Worm (Caenorhabditis elegans) whole organism, L3 larva: Measurements from ENCODE around the gene C26E6.1.

ENCODE experiments used
- R02D3.7 ChIP-seq: fragments of 150-350 bp; optimal IDR thresholded peaks from 2 replicates; lab custom pipeline; 2014; ENCODE audit warnings: missing biosample characterization, missing genetic modification characterization
- ZK546.5 ChIP-seq: sonication (generic microtip); optimal IDR thresholded peaks from 2 replicates; lab custom pipeline; 2017; ENCODE audit warnings: missing biosample characterization, missing genetic modification characterization
- aly-2 ChIP-seq: fragments of 150-350 bp; optimal IDR thresholded peaks from 2 replicates; lab custom pipeline; 2014; ENCODE audit warnings: missing biosample characterization, missing genetic modification characterization
- ama-1 ChIP-seq: fragments of 150-350 bp; optimal IDR thresholded peaks from 2 replicates; lab custom pipeline; 2018
- ceh-16 ChIP-seq: sonication (generic microtip); optimal IDR thresholded peaks from 2 replicates; lab custom pipeline; 2017; ENCODE audit warnings: missing biosample characterization, missing genetic modification characterization
- ceh-28 ChIP-seq: fragments of 150-350 bp; optimal IDR thresholded peaks from 2 replicates; lab custom pipeline; 2014; ENCODE audit warnings: missing biosample characterization, missing genetic modification reagents, missing genetic modification characterization
- ceh-82 ChIP-seq: fragments of 150-350 bp; optimal IDR thresholded peaks from 2 replicates; lab custom pipeline; 2014; ENCODE audit warnings: missing biosample characterization, missing genetic modification characterization
- ceh-9 ChIP-seq: sonication (generic microtip); optimal IDR thresholded peaks from 2 replicates; lab custom pipeline; 2018; ENCODE audit warnings: missing biosample characterization, missing genetic modification characterization
- elt-2 ChIP-seq: sonication (generic microtip); optimal IDR thresholded peaks from 2 replicates; lab custom pipeline; 2016; ENCODE audit warnings: missing genetic modification reagents, mild to moderate bottlenecking, missing genetic modification characterization, missing compliant biosample characterization
- elt-3 ChIP-seq, 3 experiments: fragments of 150-350 bp in 1 of 3; sonication (generic microtip) in 2 of 3; optimal IDR thresholded peaks; 2 replicates in 2 of 3; 4 replicates in 1 of 3; lab custom pipeline; 2014 to 2017; ENCODE audit warnings: missing biosample characterization in 3 of 3, missing genetic modification characterization in 3 of 3
- eor-1 ChIP-seq, 2 experiments: fragments of 150-350 bp; optimal IDR thresholded peaks; 2 replicates each; lab custom pipeline; 2014 to 2018; ENCODE audit warnings: missing biosample characterization in 2 of 2, missing genetic modification characterization in 2 of 2
- fkh-10 ChIP-seq: sonication (generic microtip); optimal IDR thresholded peaks from 2 replicates; lab custom pipeline; 2017; ENCODE audit warnings: missing biosample characterization, missing genetic modification reagents, missing genetic modification characterization
- fos-1 ChIP-seq: fragments of 150-350 bp; optimal IDR thresholded peaks from 2 replicates; lab custom pipeline; 2014; ENCODE audit warnings: missing biosample characterization, missing genetic modification characterization
- jun-1 ChIP-seq: fragments of 150-350 bp; optimal IDR thresholded peaks from 2 replicates; lab custom pipeline; 2014; ENCODE audit warnings: missing biosample characterization, missing genetic modification reagents, missing genetic modification characterization
- lin-15B ChIP-seq: fragments of 150-350 bp; optimal IDR thresholded peaks from 2 replicates; lab custom pipeline; 2014; ENCODE audit warnings: missing biosample characterization, missing genetic modification characterization
- lin-39 ChIP-seq: fragments of 150-350 bp; optimal IDR thresholded peaks from 2 replicates; lab custom pipeline; 2018; ENCODE audit warnings: missing biosample characterization, missing genetic modification reagents, missing genetic modification characterization
- lsy-12 ChIP-seq: sonication (generic microtip); optimal IDR thresholded peaks from 2 replicates; lab custom pipeline; 2016; ENCODE audit warnings: mild to moderate bottlenecking, missing genetic modification characterization, missing compliant biosample characterization
- mdl-1 ChIP-seq: fragments of 150-350 bp; optimal IDR thresholded peaks from 2 replicates; lab custom pipeline; 2014; ENCODE audit warnings: missing biosample characterization, missing genetic modification characterization
- mml-1 ChIP-seq: fragments of 150-350 bp; sonication (generic microtip); optimal IDR thresholded peaks from 3 replicates; lab custom pipeline; 2014; ENCODE audit warnings: missing biosample characterization, missing genetic modification characterization
- nfya-1 ChIP-seq: sonication (generic microtip); optimal IDR thresholded peaks from 2 replicates; lab custom pipeline; 2017; ENCODE audit warnings: missing genetic modification characterization, mild to moderate bottlenecking, missing compliant biosample characterization, antibody characterized with exemption, moderate library complexity; ENCODE audit not compliant: insufficient read depth
- nhr-11 ChIP-seq: fragments of 150-350 bp; optimal IDR thresholded peaks from 2 replicates; lab custom pipeline; 2014; ENCODE audit warnings: missing biosample characterization, missing genetic modification characterization
- nhr-12 ChIP-seq: fragments of 150-350 bp; optimal IDR thresholded peaks from 2 replicates; lab custom pipeline; 2014; ENCODE audit warnings: missing biosample characterization, missing genetic modification characterization
- nhr-23 ChIP-seq: fragments of 150-350 bp; optimal IDR thresholded peaks from 2 replicates; lab custom pipeline; 2014; ENCODE audit warnings: missing biosample characterization, missing genetic modification reagents, missing genetic modification characterization
- nhr-237 ChIP-seq: fragments of 150-350 bp; optimal IDR thresholded peaks from 2 replicates; lab custom pipeline; 2014; ENCODE audit warnings: missing biosample characterization, missing genetic modification characterization
- nhr-25 ChIP-seq: sonication (generic microtip); optimal IDR thresholded peaks from 2 replicates; lab custom pipeline; 2017; ENCODE audit warnings: missing biosample characterization, missing genetic modification characterization
- nhr-43 ChIP-seq: sonication (generic microtip); optimal IDR thresholded peaks from 2 replicates; lab custom pipeline; 2016; ENCODE audit warnings: mild to moderate bottlenecking, missing genetic modification characterization, missing compliant biosample characterization; ENCODE audit not compliant: poor library complexity, severe bottlenecking
- nhr-67 ChIP-seq: fragments of 150-350 bp; optimal IDR thresholded peaks from 2 replicates; lab custom pipeline; 2014; ENCODE audit warnings: missing biosample characterization, missing genetic modification characterization
- nhr-76 ChIP-seq: fragments of 150-350 bp; sonication (generic microtip); optimal IDR thresholded peaks from 5 replicates; lab custom pipeline; 2014; ENCODE audit warnings: missing biosample characterization, missing genetic modification characterization
- nhr-77 ChIP-seq: fragments of 150-350 bp; optimal IDR thresholded peaks from 2 replicates; lab custom pipeline; 2014; ENCODE audit warnings: missing biosample characterization, missing genetic modification characterization
- pha-4 ChIP-seq: fragments of 150-350 bp; optimal IDR thresholded peaks from 2 replicates; lab custom pipeline; 2014; ENCODE audit warnings: missing biosample characterization, missing genetic modification reagents, missing genetic modification characterization
- pqm-1 ChIP-seq: fragments of 150-350 bp; optimal IDR thresholded peaks from 2 replicates; lab custom pipeline; 2017; ENCODE audit warnings: missing biosample characterization, missing genetic modification characterization, inconsistent platforms
- sea-2 ChIP-seq: fragments of 150-350 bp; sonication (generic microtip); optimal IDR thresholded peaks from 4 replicates; lab custom pipeline; 2014; ENCODE audit warnings: missing biosample characterization, missing genetic modification reagents, missing genetic modification characterization
- skn-1 ChIP-seq: fragments of 150-350 bp; optimal IDR thresholded peaks from 2 replicates; lab custom pipeline; 2014; ENCODE audit warnings: missing biosample characterization, missing genetic modification characterization
- snpc-4 ChIP-seq: fragments of 150-350 bp; optimal IDR thresholded peaks from 2 replicates; lab custom pipeline; 2014; ENCODE audit warnings: missing biosample characterization, missing genetic modification characterization
- tbx-2 ChIP-seq: sonication (generic microtip); optimal IDR thresholded peaks from 2 replicates; lab custom pipeline; 2016; ENCODE audit warnings: mild to moderate bottlenecking, missing genetic modification characterization, missing compliant biosample characterization
- unc-39 ChIP-seq: sonication (generic microtip); optimal IDR thresholded peaks from 4 replicates; lab custom pipeline; 2017; ENCODE audit warnings: missing biosample characterization, missing genetic modification characterization
- zag-1 ChIP-seq: fragments of 150-350 bp; optimal IDR thresholded peaks from 2 replicates; lab custom pipeline; 2014; ENCODE audit warnings: missing biosample characterization, missing genetic modification characterization
- ztf-4 ChIP-seq: fragments of 150-350 bp; optimal IDR thresholded peaks from 2 replicates; lab custom pipeline; 2014; ENCODE audit warnings: missing biosample characterization, missing genetic modification characterization

The C26E6.1 gene

DNA sequence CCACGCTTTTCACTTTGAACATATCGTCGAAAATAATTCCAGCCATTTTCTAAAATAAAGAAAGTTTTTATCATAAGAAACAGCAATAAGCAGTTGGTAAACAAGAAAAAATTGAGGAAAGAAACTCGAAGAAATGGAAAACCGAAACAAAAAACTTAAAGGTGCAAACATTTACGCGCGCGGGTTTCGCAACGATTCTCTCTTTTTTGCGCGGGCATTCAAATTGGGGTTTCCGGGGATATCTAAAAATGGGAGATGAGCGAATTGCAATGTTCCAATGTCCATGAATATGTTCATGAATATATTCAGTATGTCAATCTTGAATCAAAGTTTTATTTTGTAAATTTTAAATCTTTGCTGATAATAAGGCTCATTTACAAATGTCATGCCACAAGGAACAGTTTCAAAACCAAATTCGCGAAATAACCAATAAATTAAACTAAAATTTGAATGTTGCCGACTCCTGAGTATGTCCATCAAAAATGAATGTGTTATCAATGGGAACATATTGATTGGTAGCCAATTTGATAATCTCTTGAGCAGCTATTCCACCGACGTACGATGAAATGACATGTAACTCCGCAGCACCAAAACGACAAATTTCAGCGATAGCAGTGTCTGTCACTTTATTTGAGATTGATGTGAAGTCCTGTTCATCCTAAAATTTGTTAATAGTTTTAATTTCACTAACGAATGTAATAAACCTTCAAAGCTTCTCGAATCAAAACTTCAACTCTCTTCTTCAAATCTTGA lies 38.5 kb upstream of the C26E6.1 start, which contains the start of gene rpb-8 (continued):
- TF ChIP-seq lsy-12 (no peak), ceh-28 (no peak), fos-1 (tag; lab: Kevin White, UChicago) (no peak), ZK546.5 (tag; lab: Kevin White, UChicago) (no peak), nhr-67 (no peak), ceh-16 (tag; lab: Kevin White, UChicago) (no peak), ceh-9 (tag; lab: Kevin White, UChicago) (no peak), R02D3.7 (tag; lab: Kevin White, UChicago) (no peak), jun-1 (no peak), elt-2 (tag; lab: Kevin White, UChicago) (peak; percentile 3), mdl-1 (tag; lab: Kevin White, UChicago) (no peak), nhr-43 (tag; lab: Kevin White, UChicago) (no peak), zag-1 (tag; lab: Kevin White, UChicago) (no peak)

DNA sequence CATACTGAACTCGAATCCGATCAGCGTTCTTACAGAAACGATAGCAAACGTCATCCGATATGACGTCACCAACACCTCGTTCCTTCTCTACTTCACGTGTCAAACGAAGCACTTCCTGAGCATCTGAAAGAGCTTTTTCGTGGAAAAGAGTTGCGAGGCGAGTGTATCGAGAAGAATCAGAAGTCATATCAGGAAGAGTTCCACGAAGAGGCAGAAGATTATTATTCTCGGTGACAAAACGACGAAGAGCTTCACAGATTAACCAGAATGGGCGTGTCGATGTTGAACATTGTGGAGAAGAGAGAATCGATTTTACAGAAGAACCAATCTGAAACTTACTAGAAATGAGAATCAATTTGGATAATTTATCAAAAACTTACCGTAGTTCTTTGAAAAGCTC lies 37.8 kb upstream of the C26E6.1 start:
- TF ChIP-seq ceh-82 (tag; lab: Kevin White, UChicago) (no peak), lin-15B (tag; lab: Kevin White, UChicago) (no peak), ceh-16 (tag; lab: Kevin White, UChicago) (no peak), tbx-2 (no peak), unc-39 (tag; lab: Kevin White, UChicago) (no peak), nhr-23 (tag; lab: Kevin White, UChicago) (no peak), nhr-76 (no peak), fos-1 (tag; lab: Kevin White, UChicago) (no peak), ztf-4 (tag; lab: Kevin White, UChicago) (no peak), lin-39 (tag; lab: Kevin White, UChicago) (no peak), mdl-1 (tag; lab: Kevin White, UChicago) (no peak), nhr-11 (no peak), nhr-43 (tag; lab: Kevin White, UChicago) (no peak), snpc-4 (tag; lab: Kevin White, UChicago) (no peak), nhr-77 (no peak), ZK546.5 (tag; lab: Kevin White, UChicago) (no peak)

- TF ChIP-seq pqm-1 (tag; lab: Kevin White, UChicago) (no peak), tbx-2 (no peak), ztf-4 (tag; lab: Kevin White, UChicago) (no peak), nhr-43 (tag; lab: Kevin White, UChicago) (no peak), ceh-82 (tag; lab: Kevin White, UChicago) (no peak), nhr-23 (tag; lab: Kevin White, UChicago) (no peak), lsy-12 (no peak), nhr-11 (no peak), nhr-12 (tag; lab: Kevin White, UChicago) (no peak), ama-1 (lab: Kevin White, UChicago) (no peak), eor-1 (tag; optimal IDR thresholded peaks at IDR 0.05; lab: Kevin White, UChicago) (no peak), sea-2 (no peak), fkh-10 (GFP tag; lab: Kevin White, UChicago) (no peak), ceh-16 (tag; lab: Kevin White, UChicago) (no peak)
These were observed 36.4 kb upstream of the C26E6.1 start, which contains the start of gene ula-1 for ce11 chrIII:4920221-4920620. Gene ula-1, minus strand, starts transcription at chrIII:4920321.

- peak; percentile 28 for TF ChIP-seq nfya-1 (tag; lab: Kevin White, UChicago)
- peak; percentile 6 for TF ChIP-seq lin-39 (tag; lab: Kevin White, UChicago)
- TF ChIP-seq nhr-43 (tag; lab: Kevin White, UChicago): peak; percentile 71
These were observed 34.6 kb upstream of the C26E6.1 start, which contains the start of gene mmab-1 for ce11 chrIII:4922020-4922419. Gene mmab-1, minus strand, starts transcription at chrIII:4922114.

DNA sequence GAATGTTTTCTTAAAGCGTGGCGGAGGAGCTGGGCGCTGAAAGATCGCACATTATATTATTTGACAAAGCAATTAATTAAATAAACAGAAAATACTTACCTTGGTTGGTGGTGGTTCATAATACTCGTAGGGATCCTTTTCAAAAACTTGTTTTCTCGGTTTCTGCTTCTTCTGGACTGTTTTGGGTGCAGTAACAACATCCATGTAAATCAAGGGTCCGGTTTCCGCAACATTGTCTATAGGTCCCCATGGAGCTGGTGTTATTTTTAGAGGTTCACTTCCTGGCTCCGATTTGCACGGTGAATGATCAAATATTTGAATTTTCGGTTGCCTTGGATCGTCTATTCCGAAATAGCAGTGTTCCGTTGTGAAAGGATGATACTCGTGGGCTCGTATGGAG lies 32.5 kb upstream of the C26E6.1 start:
- TF ChIP-seq nhr-67 (no peak), lin-15B (tag; lab: Kevin White, UChicago) (no peak), skn-1 (no peak), nhr-25 (tag; lab: Kevin White, UChicago) (no peak), nhr-43 (tag; lab: Kevin White, UChicago) (no peak), nhr-237 (tag; lab: Kevin White, UChicago) (no peak), elt-3 (tag; optimal IDR thresholded peaks at IDR 0.05; lab: Kevin White, UChicago) (no peak), ceh-28 (no peak), mml-1 (tag; lab: Kevin White, UChicago) (no peak), pha-4 (tag; lab: Kevin White, UChicago) (no peak), fkh-10 (GFP tag; lab: Kevin White, UChicago) (no peak), aly-2 (tag; lab: Kevin White, UChicago) (no peak), eor-1 (tag; optimal IDR thresholded peaks at IDR 0.05; lab: Kevin White, UChicago) (no peak)
- TF ChIP-seq, all 47 proteins: peak for 0
